Worm (Caenorhabditis elegans) whole organism, L4/young adult: Measurements from ENCODE around the gene sec-61.G.

Experiments
- W03F9.2 ChIP-seq: fragments of 150-350 bp; optimal IDR thresholded peaks from 2 replicates; lab custom pipeline; 2014; ENCODE audit warnings: missing biosample characterization, missing genetic modification characterization
- dao-5 ChIP-seq: sonication (generic microtip); optimal IDR thresholded peaks from 2 replicates; lab custom pipeline; 2016; ENCODE audit warnings: missing genotype, missing genetic modification characterization, moderate library complexity, missing compliant biosample characterization
- him-1 ChIP-seq: sonication (generic microtip); optimal IDR thresholded peaks from 2 replicates; lab custom pipeline; 2016; ENCODE audit warnings: missing genotype, missing genetic modification reagents, missing genetic modification characterization, missing compliant biosample characterization

DNA sequence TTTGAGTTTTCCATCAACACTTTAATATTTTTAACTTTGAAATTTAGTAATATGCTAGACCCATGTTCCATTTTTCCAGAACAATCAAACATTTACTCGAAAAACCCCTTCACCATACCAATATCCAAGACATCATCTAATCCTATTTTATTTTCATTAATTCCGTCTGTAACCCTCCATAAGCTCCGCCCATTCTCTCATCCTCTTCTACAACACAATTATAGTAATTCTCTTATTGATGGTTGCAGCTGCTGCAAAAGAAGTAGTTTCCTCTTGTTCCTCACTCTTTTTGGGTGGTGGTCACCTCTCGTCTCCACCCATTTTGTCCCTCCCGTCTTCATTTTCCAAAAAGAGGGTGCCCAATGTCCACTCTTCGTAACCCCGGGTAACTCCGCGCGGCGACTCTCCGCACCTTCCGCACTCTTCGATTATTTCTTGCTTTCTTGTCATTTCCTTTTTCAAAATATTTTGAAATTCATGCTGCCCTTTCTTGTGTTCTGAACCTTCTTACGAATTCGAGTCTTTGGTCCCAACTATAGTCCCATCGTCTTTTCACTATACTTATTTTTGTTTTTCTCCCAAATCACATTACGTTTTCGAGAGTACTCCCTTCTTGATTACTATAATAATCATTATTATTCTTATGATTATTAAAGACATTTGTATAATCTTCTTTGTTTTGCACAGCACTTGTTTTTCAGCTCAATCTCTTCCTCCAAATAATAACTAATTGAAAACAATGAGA lies 16.6 kb downstream of the sec-61.G start, which contains the start of gene F32D8.1:
- TF ChIP-seq W03F9.2 (tag; lab: Kevin White, UChicago) = no peak
- no peak for TF ChIP-seq him-1 (tag; lab: Kevin White, UChicago)
- no peak for TF ChIP-seq dao-5 (tag; lab: Kevin White, UChicago)
